Worm (Caenorhabditis elegans) whole organism, L4/young adult: Measurements from ENCODE around the gene Y38H6C.18.
"Not testable (repeated sequence)": the region's sequence is repeated elsewhere in the genome, so short reads cannot be mapped to it uniquely, and the experiment has no call there.

Experiments used
- dao-5 ChIP-seq: sonication (generic microtip); optimal IDR thresholded peaks from 2 replicates; lab custom pipeline; 2016; ENCODE audit warnings: missing genotype, missing genetic modification characterization, moderate library complexity, missing compliant biosample characterization
- him-1 ChIP-seq: sonication (generic microtip); optimal IDR thresholded peaks from 2 replicates; lab custom pipeline; 2016; ENCODE audit warnings: missing genotype, missing genetic modification reagents, missing genetic modification characterization, missing compliant biosample characterization

DNA sequence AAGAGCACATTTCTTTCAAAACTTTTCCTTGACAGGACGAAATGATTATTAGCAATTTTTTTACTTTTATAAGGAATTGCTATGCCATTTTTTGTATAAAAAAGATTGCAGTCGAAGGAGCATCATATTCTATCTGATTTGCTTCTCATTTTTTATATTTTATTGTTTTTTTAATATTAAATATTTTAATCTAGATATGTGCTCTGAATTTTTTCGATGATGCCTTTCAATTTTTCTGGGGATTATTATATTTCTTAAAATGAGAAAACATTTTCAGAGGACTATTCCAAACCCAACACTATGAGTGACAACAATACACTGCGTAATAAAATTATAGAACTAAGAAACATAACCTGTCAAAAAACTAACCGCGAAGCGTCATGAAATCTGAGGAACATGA lies 22.0 kb upstream of the Y38H6C.18 start, which contains the start of gene F26F2.4:
- TF ChIP-seq dao-5, him-1 (tag; lab: Kevin White, UChicago): not testable (repeated sequence)
